Worm (Caenorhabditis elegans): ENCODE results near the gene rbg-1.
"Not testable (repeated sequence)": the region's sequence is repeated elsewhere in the genome, so short reads cannot be mapped to it uniquely, and the experiment has no call there.

The rbg-1 gene

ce11 chrX:14983274-14983673 is at the start of gene rbg-1:
Gene rbg-1, plus strand, starts transcription at chrX:14983533.
- no peak for TF ChIP-seq unc-62 (GFP tag; optimal IDR thresholded peaks at IDR 0.05)

- TF ChIP-seq unc-62 (GFP tag; optimal IDR thresholded peaks at IDR 0.05) = no peak
Measured at ce11 chrX:14938188-14938587, 45.1 kb upstream of the rbg-1 start.

- no peak for TF ChIP-seq unc-62 (GFP tag; optimal IDR thresholded peaks at IDR 0.05)
Measured at ce11 chrX:14946217-14946463, 37.2 kb upstream of the rbg-1 start, which contains the start of gene mrp-5. Gene mrp-5, minus strand, starts transcription at chrX:14946317.

ce11 chrX:14946464-14947354 is 36.6 kb upstream of the rbg-1 start:
- TF ChIP-seq unc-62 (GFP tag; optimal IDR thresholded peaks at IDR 0.05) = no peak

- no peak for TF ChIP-seq unc-62 (GFP tag; optimal IDR thresholded peaks at IDR 0.05)
Measured at ce11 chrX:14947355-14947668, 36.0 kb upstream of the rbg-1 start.

- TF ChIP-seq unc-62 (GFP tag; optimal IDR thresholded peaks at IDR 0.05) = no peak
Measured at ce11 chrX:14951797-14952196, 31.5 kb upstream of the rbg-1 start.

ce11 chrX:14954548-14954947 is 28.8 kb upstream of the rbg-1 start, which contains the start of gene pag-3:
Gene pag-3, minus strand, starts transcription at chrX:14954648.
- no peak for TF ChIP-seq unc-62 (GFP tag; optimal IDR thresholded peaks at IDR 0.05)

- no peak for TF ChIP-seq unc-62 (GFP tag; optimal IDR thresholded peaks at IDR 0.05)
Measured at ce11 chrX:14957176-14957575, 26.2 kb upstream of the rbg-1 start.

ce11 chrX:14958401-14958800 is 24.9 kb upstream of the rbg-1 start:
- TF ChIP-seq unc-62 (GFP tag; optimal IDR thresholded peaks at IDR 0.05) = no peak

ce11 chrX:14959393-14960073 is 23.8 kb upstream of the rbg-1 start:
- no peak for TF ChIP-seq unc-62 (GFP tag; optimal IDR thresholded peaks at IDR 0.05)

- no peak for TF ChIP-seq unc-62 (GFP tag; optimal IDR thresholded peaks at IDR 0.05)
Measured at ce11 chrX:14960841-14961240, 22.5 kb upstream of the rbg-1 start.

ce11 chrX:14961471-14961870 is 21.9 kb upstream of the rbg-1 start, which contains the start of gene idpp-3:
Gene idpp-3, minus strand, starts transcription at chrX:14961571.
- TF ChIP-seq unc-62 (GFP tag; optimal IDR thresholded peaks at IDR 0.05) = no peak

ce11 chrX:14962456-14962855 is 20.9 kb upstream of the rbg-1 start, which contains the start of gene rgs-10:
Gene rgs-10, plus strand, starts transcription at chrX:14962756.
- TF ChIP-seq unc-62 (GFP tag; optimal IDR thresholded peaks at IDR 0.05) = no peak

ce11 chrX:14964253-14964652 is 19.1 kb upstream of the rbg-1 start, which contains the start of gene rgs-11:
Gene rgs-11, plus strand, starts transcription at chrX:14964553.
- no peak for TF ChIP-seq unc-62 (GFP tag; optimal IDR thresholded peaks at IDR 0.05)

ce11 chrX:14965761-14966160 is 17.6 kb upstream of the rbg-1 start, which contains the start of gene F45B8.5:
Gene F45B8.5, plus strand, starts transcription at chrX:14966061.
- TF ChIP-seq unc-62 (GFP tag; optimal IDR thresholded peaks at IDR 0.05) = no peak

ce11 chrX:14966515-14966914 is 16.8 kb upstream of the rbg-1 start, which contains the start of gene F20D1.22:
Gene F20D1.22, plus strand, starts transcription at chrX:14966815.
- TF ChIP-seq unc-62 (GFP tag; optimal IDR thresholded peaks at IDR 0.05) = not testable (repeated sequence)

- no peak for TF ChIP-seq unc-62 (GFP tag; optimal IDR thresholded peaks at IDR 0.05)
Measured at ce11 chrX:14969615-14970014, 13.7 kb upstream of the rbg-1 start.

Data from whole organism, dauer.